Worm (Caenorhabditis elegans) whole organism, L2 larva: Measurements from ENCODE around the gene nol-56.

Source experiments
- ama-1 ChIP-seq: fragments of 150-350 bp; optimal IDR thresholded peaks from 2 replicates; lab custom pipeline; 2018; ENCODE audit warnings: inconsistent platforms
- elt-1 ChIP-seq: fragments of 150-350 bp; optimal IDR thresholded peaks from 2 replicates; lab custom pipeline; 2014; ENCODE audit warnings: missing biosample characterization, missing genetic modification characterization
- sma-9 ChIP-seq, 2 experiments: fragments of 150-350 bp in 1 of 2; sonication (generic microtip) in 1 of 2; optimal IDR thresholded peaks; 2 replicates each; lab custom pipeline; 2014 to 2016; ENCODE audit warnings: missing genetic modification characterization in 2 of 2, mild to moderate bottlenecking in 1 of 2, missing biosample characterization in 1 of 2, missing compliant biosample characterization in 1 of 2, missing genetic modification reagents in 1 of 2, moderate library complexity in 1 of 2
- ztf-1 ChIP-seq: fragments of 200-800 bp; sonication (Bioruptor generic); conservative IDR thresholded peaks from 2 replicates; pipeline ENCODE4 v1.3.6; 2022; ENCODE audit warnings: missing genetic modification characterization, missing compliant biosample characterization
- ztf-11 ChIP-seq: sonication (generic microtip); optimal IDR thresholded peaks from 2 replicates; lab custom pipeline; 2017; ENCODE audit warnings: missing biosample characterization, missing genetic modification characterization

DNA sequence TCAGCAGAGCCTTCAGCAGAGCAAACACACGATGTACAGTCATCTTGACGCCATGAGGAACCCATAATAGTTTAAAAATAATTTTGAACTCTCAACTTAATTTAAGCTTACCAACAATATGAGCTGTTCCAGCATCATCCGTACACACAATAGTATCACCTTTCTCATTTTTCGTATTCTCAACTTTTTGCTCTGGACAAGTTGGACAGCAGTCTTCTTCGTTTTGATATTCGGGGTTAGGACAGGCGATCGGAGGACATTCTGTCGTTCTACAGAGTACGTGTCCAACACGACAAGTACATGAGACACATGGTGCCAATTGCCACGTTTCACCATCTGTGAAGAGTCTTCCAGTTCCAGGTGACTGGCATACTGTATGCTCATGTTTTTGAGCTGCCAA lies 29.2 kb downstream of the nol-56 start:
- TF ChIP-seq ztf-11 (tag; lab: Kevin White, UChicago) (no peak), ama-1 (lab: Kevin White, UChicago) (no peak), ztf-1 (GFP tag; lab: Robert Waterston, UW) (no peak), elt-1 (tag; lab: Kevin White, UChicago) (no peak), sma-9 (GFP tag; optimal IDR thresholded peaks at IDR 0.05; lab: Kevin White, UChicago) (no peak), sma-9 (tag; optimal IDR thresholded peaks at IDR 0.05; lab: Kevin White, UChicago) (no peak)
